Worm (Caenorhabditis elegans) whole organism, midembryonic: Measurements from ENCODE around the gene fbxa-59.

Experiments
- T22C8.4 ChIP-seq: fragments of 200-800 bp; sonication (Bioruptor generic); IDR thresholded peaks from 2 replicates; pipeline ENCODE4 v1.3.6; 2022; ENCODE audit warnings: missing genetic modification characterization, missing compliant biosample characterization
- cog-1 ChIP-seq: sonication (generic microtip); optimal IDR thresholded peaks from 2 replicates; lab custom pipeline; 2016; ENCODE audit warnings: missing genetic modification characterization, missing compliant biosample characterization
- flt-1 ChIP-seq: fragments of 200-800 bp; sonication (Bioruptor generic); IDR thresholded peaks from 2 replicates; pipeline ENCODE4 v1.3.6; 2022; ENCODE audit warnings: missing genetic modification characterization, missing compliant biosample characterization
- klf-2 ChIP-seq: fragments of 200-800 bp; sonication (Bioruptor generic); conservative IDR thresholded peaks from 2 replicates; pipeline ENCODE4 v1.3.6; 2022; ENCODE audit warnings: missing genetic modification reagents, missing genetic modification characterization, missing compliant biosample characterization
- med-1 ChIP-seq: sonication (generic microtip); optimal IDR thresholded peaks from 2 replicates; lab custom pipeline; 2017; ENCODE audit warnings: missing genetic modification characterization, mild to moderate bottlenecking, missing compliant biosample characterization, antibody characterized with exemption, missing genetic modification reagents; ENCODE audit not compliant: insufficient read depth
- ref-1 ChIP-seq: fragments of 200-800 bp; sonication (Bioruptor generic); conservative IDR thresholded peaks from 2 replicates; pipeline ENCODE4 v1.3.6; 2022; ENCODE audit warnings: missing genetic modification reagents, missing genetic modification characterization, missing compliant biosample characterization
- tab-1 ChIP-seq: fragments of 200-800 bp; sonication (Bioruptor generic); IDR thresholded peaks from 2 replicates; pipeline ENCODE4 v1.3.6; 2022; ENCODE audit warnings: missing genetic modification characterization, missing compliant biosample characterization
- ztf-23 ChIP-seq: fragments of 200-800 bp; sonication (Bioruptor generic); IDR thresholded peaks from 2 replicates; pipeline ENCODE4 v1.3.6; 2022; ENCODE audit warnings: missing genetic modification reagents, missing genetic modification characterization, missing compliant biosample characterization
- ztf-29 ChIP-seq: fragments of 200-800 bp; sonication (Bioruptor generic); IDR thresholded peaks from 2 replicates; pipeline ENCODE4 v1.3.6; 2022; ENCODE audit warnings: missing genetic modification reagents, missing genetic modification characterization, missing compliant biosample characterization

Gene fbxa-59

DNA sequence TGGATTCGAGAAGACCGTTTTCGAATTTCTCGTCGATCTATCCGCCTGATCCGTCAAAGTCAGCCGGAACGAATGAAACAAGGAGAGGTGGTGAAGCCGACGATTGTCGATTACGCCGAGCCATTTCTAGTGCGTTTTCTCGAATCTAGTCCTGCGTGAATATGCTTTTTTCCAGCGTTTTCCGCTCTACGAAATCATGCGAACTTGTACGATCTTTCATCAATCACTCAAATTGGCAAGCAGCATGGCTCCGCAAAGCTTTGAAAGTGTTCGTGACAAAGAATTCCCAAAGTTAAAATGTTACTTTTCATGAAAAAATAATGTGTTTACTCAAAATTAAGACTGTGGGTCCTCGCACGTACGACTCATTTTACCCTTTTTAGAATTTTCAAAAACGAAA, 46.4 kb downstream of the fbxa-59 start:
- no peak for TF ChIP-seq tab-1 (GFP tag; lab: Robert Waterston, UW)
- TF ChIP-seq ztf-23 (GFP tag; lab: Robert Waterston, UW), result no peak
- no peak for TF ChIP-seq med-1 (GFP tag; lab: Kevin White, UChicago)
- no peak for TF ChIP-seq cog-1
- TF ChIP-seq klf-2 (GFP tag; lab: Robert Waterston, UW), result no peak
- no peak for TF ChIP-seq flt-1 (GFP tag; lab: Robert Waterston, UW)
- no peak for TF ChIP-seq ref-1 (GFP tag; lab: Robert Waterston, UW)
- TF ChIP-seq T22C8.4 (GFP tag; lab: Robert Waterston, UW), result no peak
- no peak for TF ChIP-seq ztf-29 (GFP tag; lab: Robert Waterston, UW)

ce11 chrIII:895525-895924, 47.8 kb downstream of the fbxa-59 start, which contains the start of the genes ztf-18 and F23H11.2:
TSS of gene ztf-18 (minus strand) at chrIII:895712.
TSS of gene F23H11.2 (plus strand) at chrIII:895747.
- no peak for TF ChIP-seq med-1 (GFP tag; lab: Kevin White, UChicago)
- TF ChIP-seq T22C8.4 (GFP tag; lab: Robert Waterston, UW), result no peak
- TF ChIP-seq tab-1 (GFP tag; lab: Robert Waterston, UW), result no peak
- TF ChIP-seq cog-1, result no peak
- TF ChIP-seq ztf-29 (GFP tag; lab: Robert Waterston, UW), result no peak
- no peak for TF ChIP-seq klf-2 (GFP tag; lab: Robert Waterston, UW)

DNA sequence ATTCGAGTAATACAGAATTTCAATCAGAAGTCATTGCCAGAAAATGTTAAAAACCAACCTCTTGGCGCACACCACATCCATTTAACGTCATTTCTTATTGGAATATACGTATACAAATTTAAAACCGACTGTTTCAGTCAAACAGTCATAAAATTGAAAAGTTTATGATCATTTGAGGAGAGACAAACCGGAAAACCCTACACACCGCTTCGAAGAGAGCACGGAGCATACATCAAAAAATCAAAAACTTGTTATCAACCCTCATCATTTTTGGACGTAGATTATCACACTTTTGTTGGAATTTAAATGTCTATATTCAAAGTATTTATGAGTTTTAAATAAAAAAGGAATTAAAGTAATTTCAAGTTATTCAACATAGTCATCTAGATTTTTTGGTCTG, 52.3 kb downstream of the fbxa-59 start, which contains the start of gene T24C4.10:
TSS of gene T24C4.10 (minus strand) at position 230 of the 400 bp plus-strand sequence.
- TF ChIP-seq cog-1 (no peak), flt-1 (GFP tag; lab: Robert Waterston, UW) (no peak), ref-1 (GFP tag; lab: Robert Waterston, UW) (no peak), med-1 (GFP tag; lab: Kevin White, UChicago) (no peak), klf-2 (GFP tag; lab: Robert Waterston, UW) (no peak), tab-1 (GFP tag; lab: Robert Waterston, UW) (no peak), T22C8.4 (GFP tag; lab: Robert Waterston, UW) (no peak), ztf-23 (GFP tag; lab: Robert Waterston, UW) (no peak), ztf-29 (GFP tag; lab: Robert Waterston, UW) (no peak)
